Worm (Caenorhabditis elegans) whole organism, L3 larva: ENCODE results near the gene Y26G10.1.

ENCODE experiments used
- R02D3.7 ChIP-seq: fragments of 150-350 bp; optimal IDR thresholded peaks from 2 replicates; lab custom pipeline; 2014; ENCODE audit warnings: missing biosample characterization, missing genetic modification characterization
- ZK546.5 ChIP-seq: sonication (generic microtip); optimal IDR thresholded peaks from 2 replicates; lab custom pipeline; 2017; ENCODE audit warnings: missing biosample characterization, missing genetic modification characterization
- aly-2 ChIP-seq: fragments of 150-350 bp; optimal IDR thresholded peaks from 2 replicates; lab custom pipeline; 2014; ENCODE audit warnings: missing biosample characterization, missing genetic modification characterization
- ama-1 ChIP-seq: fragments of 150-350 bp; optimal IDR thresholded peaks from 2 replicates; lab custom pipeline; 2018
- ceh-16 ChIP-seq: sonication (generic microtip); optimal IDR thresholded peaks from 2 replicates; lab custom pipeline; 2017; ENCODE audit warnings: missing biosample characterization, missing genetic modification characterization
- ceh-28 ChIP-seq: fragments of 150-350 bp; optimal IDR thresholded peaks from 2 replicates; lab custom pipeline; 2014; ENCODE audit warnings: missing biosample characterization, missing genetic modification reagents, missing genetic modification characterization
- ceh-82 ChIP-seq: fragments of 150-350 bp; optimal IDR thresholded peaks from 2 replicates; lab custom pipeline; 2014; ENCODE audit warnings: missing biosample characterization, missing genetic modification characterization
- egl-27 ChIP-seq: sonication (generic microtip); optimal IDR thresholded peaks from 4 replicates; lab custom pipeline; 2017; ENCODE audit warnings: missing biosample characterization, missing genetic modification reagents, missing genetic modification characterization
- egl-5 ChIP-seq: fragments of 150-350 bp; optimal IDR thresholded peaks from 2 replicates; lab custom pipeline; 2017; ENCODE audit warnings: missing biosample characterization, missing genetic modification reagents, missing genetic modification characterization, inconsistent platforms
- elt-1 ChIP-seq: fragments of 150-350 bp; optimal IDR thresholded peaks from 2 replicates; lab custom pipeline; 2014; ENCODE audit warnings: missing biosample characterization, missing genetic modification characterization
- elt-2 ChIP-seq: sonication (generic microtip); optimal IDR thresholded peaks from 2 replicates; lab custom pipeline; 2016; ENCODE audit warnings: missing genetic modification reagents, mild to moderate bottlenecking, missing genetic modification characterization, missing compliant biosample characterization
- elt-3 ChIP-seq, 3 experiments: fragments of 150-350 bp in 1 of 3; sonication (generic microtip) in 2 of 3; optimal IDR thresholded peaks; 2 replicates in 2 of 3; 4 replicates in 1 of 3; lab custom pipeline; 2014 to 2017; ENCODE audit warnings: missing biosample characterization in 3 of 3, missing genetic modification characterization in 3 of 3
- eor-1 ChIP-seq, 2 experiments: fragments of 150-350 bp; optimal IDR thresholded peaks; 2 replicates each; lab custom pipeline; 2014 to 2018; ENCODE audit warnings: missing biosample characterization in 2 of 2, missing genetic modification characterization in 2 of 2
- fkh-10 ChIP-seq: sonication (generic microtip); optimal IDR thresholded peaks from 2 replicates; lab custom pipeline; 2017; ENCODE audit warnings: missing biosample characterization, missing genetic modification reagents, missing genetic modification characterization
- fos-1 ChIP-seq: fragments of 150-350 bp; optimal IDR thresholded peaks from 2 replicates; lab custom pipeline; 2014; ENCODE audit warnings: missing biosample characterization, missing genetic modification characterization
- hmg-11 ChIP-seq: sonication (generic microtip); optimal IDR thresholded peaks from 2 replicates; lab custom pipeline; 2016; ENCODE audit warnings: missing genetic modification characterization, missing compliant biosample characterization
- lin-15B ChIP-seq: fragments of 150-350 bp; optimal IDR thresholded peaks from 2 replicates; lab custom pipeline; 2014; ENCODE audit warnings: missing biosample characterization, missing genetic modification characterization
- lin-39 ChIP-seq: fragments of 150-350 bp; optimal IDR thresholded peaks from 2 replicates; lab custom pipeline; 2018; ENCODE audit warnings: missing biosample characterization, missing genetic modification reagents, missing genetic modification characterization
- lsy-12 ChIP-seq: sonication (generic microtip); optimal IDR thresholded peaks from 2 replicates; lab custom pipeline; 2016; ENCODE audit warnings: mild to moderate bottlenecking, missing genetic modification characterization, missing compliant biosample characterization
- mdl-1 ChIP-seq: fragments of 150-350 bp; optimal IDR thresholded peaks from 2 replicates; lab custom pipeline; 2014; ENCODE audit warnings: missing biosample characterization, missing genetic modification characterization
- mml-1 ChIP-seq: fragments of 150-350 bp; sonication (generic microtip); optimal IDR thresholded peaks from 3 replicates; lab custom pipeline; 2014; ENCODE audit warnings: missing biosample characterization, missing genetic modification characterization
- nhr-11 ChIP-seq: fragments of 150-350 bp; optimal IDR thresholded peaks from 2 replicates; lab custom pipeline; 2014; ENCODE audit warnings: missing biosample characterization, missing genetic modification characterization
- nhr-12 ChIP-seq: fragments of 150-350 bp; optimal IDR thresholded peaks from 2 replicates; lab custom pipeline; 2014; ENCODE audit warnings: missing biosample characterization, missing genetic modification characterization
- nhr-23 ChIP-seq: fragments of 150-350 bp; optimal IDR thresholded peaks from 2 replicates; lab custom pipeline; 2014; ENCODE audit warnings: missing biosample characterization, missing genetic modification reagents, missing genetic modification characterization
- nhr-25 ChIP-seq: sonication (generic microtip); optimal IDR thresholded peaks from 2 replicates; lab custom pipeline; 2017; ENCODE audit warnings: missing biosample characterization, missing genetic modification characterization
- nhr-28 ChIP-seq: fragments of 150-350 bp; optimal IDR thresholded peaks from 2 replicates; lab custom pipeline; 2014; ENCODE audit warnings: missing biosample characterization, missing genetic modification characterization
- nhr-43 ChIP-seq: sonication (generic microtip); optimal IDR thresholded peaks from 2 replicates; lab custom pipeline; 2016; ENCODE audit warnings: mild to moderate bottlenecking, missing genetic modification characterization, missing compliant biosample characterization; ENCODE audit not compliant: poor library complexity, severe bottlenecking
- nhr-67 ChIP-seq: fragments of 150-350 bp; optimal IDR thresholded peaks from 2 replicates; lab custom pipeline; 2014; ENCODE audit warnings: missing biosample characterization, missing genetic modification characterization
- pha-4 ChIP-seq: fragments of 150-350 bp; optimal IDR thresholded peaks from 2 replicates; lab custom pipeline; 2014; ENCODE audit warnings: missing biosample characterization, missing genetic modification reagents, missing genetic modification characterization
- pqm-1 ChIP-seq: fragments of 150-350 bp; optimal IDR thresholded peaks from 2 replicates; lab custom pipeline; 2017; ENCODE audit warnings: missing biosample characterization, missing genetic modification characterization, inconsistent platforms
- sea-2 ChIP-seq: fragments of 150-350 bp; sonication (generic microtip); optimal IDR thresholded peaks from 4 replicates; lab custom pipeline; 2014; ENCODE audit warnings: missing biosample characterization, missing genetic modification reagents, missing genetic modification characterization
- skn-1 ChIP-seq: fragments of 150-350 bp; optimal IDR thresholded peaks from 2 replicates; lab custom pipeline; 2014; ENCODE audit warnings: missing biosample characterization, missing genetic modification characterization
- snpc-4 ChIP-seq: fragments of 150-350 bp; optimal IDR thresholded peaks from 2 replicates; lab custom pipeline; 2014; ENCODE audit warnings: missing biosample characterization, missing genetic modification characterization
- tbx-2 ChIP-seq: sonication (generic microtip); optimal IDR thresholded peaks from 2 replicates; lab custom pipeline; 2016; ENCODE audit warnings: mild to moderate bottlenecking, missing genetic modification characterization, missing compliant biosample characterization
- ztf-11 ChIP-seq: fragments of 150-350 bp; optimal IDR thresholded peaks from 2 replicates; lab custom pipeline; 2014; ENCODE audit warnings: missing biosample characterization, missing genetic modification characterization
- ztf-4 ChIP-seq: fragments of 150-350 bp; optimal IDR thresholded peaks from 2 replicates; lab custom pipeline; 2014; ENCODE audit warnings: missing biosample characterization, missing genetic modification characterization

The Y26G10.1 gene

ce11 chrV:17714330-17714729 is 18.6 kb upstream of the Y26G10.1 start, which contains the start of gene twk-33:
Gene twk-33 (minus strand): TSS chrV:17714377.
- TF ChIP-seq ceh-82 (tag; lab: Kevin White, UChicago) (no peak), lsy-12 (tag; lab: Kevin White, UChicago) (no peak), nhr-43 (tag; lab: Kevin White, UChicago) (no peak), mml-1 (tag; lab: Kevin White, UChicago) (no peak), nhr-23 (tag; lab: Kevin White, UChicago) (no peak), pqm-1 (tag; lab: Kevin White, UChicago) (peak; percentile 91), mdl-1 (tag; lab: Kevin White, UChicago) (no peak), ceh-16 (tag; lab: Kevin White, UChicago) (no peak), ceh-28 (tag; lab: Kevin White, UChicago) (no peak), ama-1 (lab: Kevin White, UChicago) (no peak), elt-2 (peak; percentile 97)

DNA sequence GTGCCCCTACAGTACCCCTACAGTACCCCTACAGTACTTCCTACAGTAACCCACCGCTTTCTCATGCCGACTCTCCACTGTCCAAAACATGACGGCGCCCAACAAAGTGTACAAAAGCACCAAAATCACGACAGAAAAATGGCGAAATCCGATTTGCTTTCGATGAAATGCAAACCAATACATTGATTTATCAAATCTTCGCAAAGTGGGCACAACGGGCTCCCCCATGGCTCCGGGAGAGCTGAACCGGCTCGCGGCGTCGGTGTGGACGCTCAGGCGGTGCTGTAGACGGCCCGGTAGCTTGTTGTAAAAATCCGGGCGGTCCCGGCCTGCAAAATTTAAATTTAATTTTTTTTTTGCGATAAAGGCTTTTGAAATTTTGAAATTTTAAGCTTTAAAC is 16.6 kb upstream of the Y26G10.1 start:
- TF ChIP-seq ztf-11 (tag; lab: Kevin White, UChicago) (no peak), pha-4 (no peak), egl-5 (no peak), ztf-4 (tag; lab: Kevin White, UChicago) (no peak), hmg-11 (tag; lab: Kevin White, UChicago) (no peak), lin-15B (tag; lab: Kevin White, UChicago) (no peak), nhr-12 (tag; lab: Kevin White, UChicago) (no peak), fkh-10 (GFP tag; lab: Kevin White, UChicago) (no peak), aly-2 (tag; lab: Kevin White, UChicago) (no peak), eor-1 (tag; optimal IDR thresholded peaks at IDR 0.05; lab: Kevin White, UChicago) (no peak), egl-27 (no peak), mdl-1 (tag; lab: Kevin White, UChicago) (no peak), nhr-23 (tag; lab: Kevin White, UChicago) (no peak), snpc-4 (tag; lab: Kevin White, UChicago) (no peak), sea-2 (GFP tag; lab: Kevin White, UChicago) (no peak), pqm-1 (tag; lab: Kevin White, UChicago) (no peak)

DNA sequence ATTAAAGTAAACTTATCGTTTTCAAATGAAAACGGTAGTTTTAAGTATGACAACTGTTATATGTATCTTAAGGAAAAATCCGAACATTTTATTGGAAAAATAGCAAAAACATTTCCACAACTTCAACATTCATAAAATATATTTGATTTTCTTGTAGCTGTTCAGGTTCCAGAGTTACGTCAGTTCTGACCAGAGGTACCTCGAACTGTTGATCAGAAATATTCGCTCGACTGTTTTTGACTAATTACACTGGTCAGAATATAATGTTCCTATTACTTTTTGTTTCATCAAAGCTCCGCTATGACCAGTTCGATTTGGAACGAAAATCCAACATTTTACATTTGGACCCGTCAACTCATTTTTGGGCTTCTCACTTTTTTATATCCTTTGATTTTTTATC is 11.3 kb upstream of the Y26G10.1 start, which contains the start of gene srh-31:
Gene srh-31 (plus strand): TSS at position 301 of the 400 bp plus-strand sequence.
- TF ChIP-seq tbx-2 (tag; lab: Kevin White, UChicago): no peak
- TF ChIP-seq ceh-16 (tag; lab: Kevin White, UChicago): no peak
- TF ChIP-seq skn-1: no peak
- no peak for TF ChIP-seq mdl-1 (tag; lab: Kevin White, UChicago)
- TF ChIP-seq elt-2: no peak
- no peak for TF ChIP-seq nhr-28 (tag; lab: Kevin White, UChicago)

ce11 chrV:17706217-17706806 is 10.6 kb upstream of the Y26G10.1 start:
- no peak for TF ChIP-seq aly-2 (tag; lab: Kevin White, UChicago)
- TF ChIP-seq ceh-28 (tag; lab: Kevin White, UChicago): no peak
- TF ChIP-seq tbx-2 (tag; lab: Kevin White, UChicago): no peak
- no peak for TF ChIP-seq ZK546.5 (tag; lab: Kevin White, UChicago)
- no peak for TF ChIP-seq R02D3.7
- no peak for TF ChIP-seq pqm-1 (tag; lab: Kevin White, UChicago)
- no peak for TF ChIP-seq egl-5
- no peak for TF ChIP-seq nhr-67 (tag; lab: Kevin White, UChicago)

- TF ChIP-seq elt-1 (tag; lab: Kevin White, UChicago) (no peak), ceh-82 (tag; lab: Kevin White, UChicago) (no peak), elt-3 (tag; optimal IDR thresholded peaks at IDR 0.05; lab: Kevin White, UChicago) (no peak), lin-39 (tag; lab: Kevin White, UChicago) (no peak), fos-1 (tag; lab: Kevin White, UChicago) (no peak), nhr-67 (tag; lab: Kevin White, UChicago) (no peak), nhr-25 (no peak), nhr-11 (no peak), aly-2 (tag; lab: Kevin White, UChicago) (no peak), snpc-4 (tag; lab: Kevin White, UChicago) (no peak), ZK546.5 (tag; lab: Kevin White, UChicago) (no peak), skn-1 (no peak), sea-2 (GFP tag; lab: Kevin White, UChicago) (no peak), tbx-2 (tag; lab: Kevin White, UChicago) (no peak)
- TF ChIP-seq, all 47 proteins: peak for 0
These were observed 10.1 kb upstream of the Y26G10.1 start, which contains the start of gene W06D12.6 for ce11 chrV:17705814-17706213. Gene W06D12.6 (plus strand): TSS chrV:17706114.
